Fruit fly (Drosophila melanogaster): ENCODE data around the gene CG11149.

- TF ChIP-seq pan (optimal IDR thresholded peaks at IDR 0.05) (no peak), HLH106 (tag; optimal IDR thresholded peaks at IDR 0.05) (no peak), CrebA (GFP tag; optimal IDR thresholded peaks at IDR 0.05; ENCODE audit: borderline replicate concordance) (no peak), fru (GFP tag; optimal IDR thresholded peaks at IDR 0.05) (no peak)
Measured at dm6 chr2L:5742437-5742836, 21.7 kb upstream of the CG11149 start.
